Fruit fly (Drosophila melanogaster) whole organism, prepupa: ENCODE measurements around the gene Ipo9.

ENCODE experiments used
- CG11902 ChIP-seq: fragments of 200-800 bp; sonication (Bioruptor generic); optimal IDR thresholded peaks from 3 replicates; lab custom pipeline; 2016; ENCODE audit warnings: missing biosample characterization, missing genetic modification characterization
- CG16779 ChIP-seq: fragments of 200-800 bp; sonication (Bioruptor generic); optimal IDR thresholded peaks from 3 replicates; lab custom pipeline; 2017; ENCODE audit warnings: missing biosample characterization, mild to moderate bottlenecking, missing genetic modification characterization
- CG6163 ChIP-seq: fragments of 200-800 bp; sonication (Bioruptor generic); IDR thresholded peaks from 3 replicates; pipeline ENCODE4 v1.3.6; 2022; ENCODE audit warnings: missing biosample characterization, missing genetic modification characterization
- Hr4 ChIP-seq: fragments of 200-800 bp; sonication (Bioruptor generic); optimal IDR thresholded peaks from 3 replicates; lab custom pipeline; 2016; ENCODE audit warnings: missing biosample characterization, missing genetic modification characterization
- achi ChIP-seq: fragments of 200-800 bp; sonication (Bioruptor generic); optimal IDR thresholded peaks from 3 replicates; lab custom pipeline; 2016; ENCODE audit warnings: missing biosample characterization, missing genetic modification characterization
- cyc ChIP-seq: fragments of 200-800 bp; sonication (Bioruptor generic); optimal IDR thresholded peaks from 3 replicates; lab custom pipeline; 2016; ENCODE audit warnings: missing biosample characterization, missing genetic modification characterization
- fkh ChIP-seq: fragments of 200-800 bp; sonication (Bioruptor generic); optimal IDR thresholded peaks from 3 replicates; lab custom pipeline; 2017; ENCODE audit warnings: missing biosample characterization, mild to moderate bottlenecking, missing genetic modification characterization, moderate library complexity
- spab ChIP-seq: fragments of 200-800 bp; sonication (Bioruptor generic); optimal IDR thresholded peaks from 2 replicates; lab custom pipeline; 2017; ENCODE audit warnings: missing biosample characterization, mild to moderate bottlenecking, missing genetic modification characterization, missing genetic modification reagents

- no peak for TF ChIP-seq Hr4
- TF ChIP-seq CG11902 (GFP tag; lab: Kevin White, UChicago): peak; percentile 62
- TF ChIP-seq cyc (GFP tag; lab: Kevin White, UChicago): peak; percentile 60
- peak; percentile 90 for TF ChIP-seq achi (GFP tag; lab: Kevin White, UChicago)
- TF ChIP-seq fkh (GFP tag; lab: Kevin White, UChicago): no peak
- peak; percentile 89 for TF ChIP-seq CG6163 (GFP tag; lab: Robert Waterston, UW)
- no peak for TF ChIP-seq spab (GFP tag; lab: Kevin White, UChicago)
- TF ChIP-seq CG16779 (tag; lab: Kevin White, UChicago): peak; percentile 58
These were observed 2.6 kb upstream of the Ipo9 start, which contains the start of the genes mgr and Irbp for dm6 chr3R:11409667-11410137.
